Worm (Caenorhabditis elegans): Measurements from ENCODE around the gene T03F6.9.

Gene T03F6.9

ce11 chrIII:13393239-13393638 lies 22.4 kb upstream of the T03F6.9 start, which contains the start of gene dnj-17:
Gene dnj-17, minus strand, starts transcription at chrIII:13393339.
- TF ChIP-seq ces-1 (GFP tag; optimal IDR thresholded peaks at IDR 0.05) (peak; percentile 13), sem-2 (GFP tag; optimal IDR thresholded peaks at IDR 0.05) (no peak), lin-32 (GFP tag; optimal IDR thresholded peaks at IDR 0.05) (no peak), zip-8 (tag; optimal IDR thresholded peaks at IDR 0.05) (no peak), ceh-43 (GFP tag; optimal IDR thresholded peaks at IDR 0.05) (no peak), ceh-83 (GFP tag; optimal IDR thresholded peaks at IDR 0.05) (no peak), nhr-12 (tag; optimal IDR thresholded peaks at IDR 0.05) (no peak)

- TF ChIP-seq ceh-43 (GFP tag; optimal IDR thresholded peaks at IDR 0.05) (no peak), mab-5 (tag; optimal IDR thresholded peaks at IDR 0.05) (no peak), nhr-237 (tag; optimal IDR thresholded peaks at IDR 0.05) (no peak), unc-39 (tag; optimal IDR thresholded peaks at IDR 0.05) (no peak), pha-4 (tag; optimal IDR thresholded peaks at IDR 0.05) (no peak), lin-13 (tag; optimal IDR thresholded peaks at IDR 0.05) (no peak), zip-8 (tag; optimal IDR thresholded peaks at IDR 0.05) (no peak), unc-62 (GFP tag; optimal IDR thresholded peaks at IDR 0.05) (no peak), M03D4.4 (tag; optimal IDR thresholded peaks at IDR 0.05) (no peak)
These were observed 19.9 kb upstream of the T03F6.9 start for ce11 chrIII:13390789-13391188.

ce11 chrIII:13389078-13389477 lies 18.2 kb upstream of the T03F6.9 start, which contains the start of gene T03F6.3:
Gene T03F6.3, plus strand, starts transcription at chrIII:13389395.
- TF ChIP-seq nhr-12 (tag; optimal IDR thresholded peaks at IDR 0.05) (no peak), drap-1 (GFP tag; optimal IDR thresholded peaks at IDR 0.05) (no peak), M03D4.4 (tag; optimal IDR thresholded peaks at IDR 0.05) (no peak), ham-2 (GFP tag; optimal IDR thresholded peaks at IDR 0.05) (no peak), mls-2 (tag; optimal IDR thresholded peaks at IDR 0.05) (no peak), ces-1 (GFP tag; optimal IDR thresholded peaks at IDR 0.05) (no peak), ceh-83 (GFP tag; optimal IDR thresholded peaks at IDR 0.05) (no peak), ceh-39 (tag; optimal IDR thresholded peaks at IDR 0.05) (no peak), snpc-4 (tag; optimal IDR thresholded peaks at IDR 0.05) (no peak), lin-32 (GFP tag; optimal IDR thresholded peaks at IDR 0.05) (no peak), sptf-1 (tag; optimal IDR thresholded peaks at IDR 0.05) (no peak), ztf-11 (tag; optimal IDR thresholded peaks at IDR 0.05) (no peak), elt-3 (tag; optimal IDR thresholded peaks at IDR 0.05) (no peak), nhr-28 (tag; optimal IDR thresholded peaks at IDR 0.05) (no peak), sem-2 (GFP tag; optimal IDR thresholded peaks at IDR 0.05) (no peak), nhr-2 (tag; optimal IDR thresholded peaks at IDR 0.05) (no peak), hlh-1 (tag; optimal IDR thresholded peaks at IDR 0.05) (no peak), elt-1 (tag; optimal IDR thresholded peaks at IDR 0.05; ENCODE audit: borderline replicate concordance, insufficient read depth) (no peak), ceh-43 (GFP tag; optimal IDR thresholded peaks at IDR 0.05) (no peak)

- TF ChIP-seq hlh-1 (tag; optimal IDR thresholded peaks at IDR 0.05), result no peak
- TF ChIP-seq nhr-12 (tag; optimal IDR thresholded peaks at IDR 0.05), result no peak
- no peak for TF ChIP-seq unc-120 (tag; optimal IDR thresholded peaks at IDR 0.05; ENCODE audit: poor library complexity, severe bottlenecking)
- TF ChIP-seq ceh-43 (GFP tag; optimal IDR thresholded peaks at IDR 0.05), result no peak
These were observed 17.7 kb upstream of the T03F6.9 start for ce11 chrIII:13388621-13389020.

DNA sequence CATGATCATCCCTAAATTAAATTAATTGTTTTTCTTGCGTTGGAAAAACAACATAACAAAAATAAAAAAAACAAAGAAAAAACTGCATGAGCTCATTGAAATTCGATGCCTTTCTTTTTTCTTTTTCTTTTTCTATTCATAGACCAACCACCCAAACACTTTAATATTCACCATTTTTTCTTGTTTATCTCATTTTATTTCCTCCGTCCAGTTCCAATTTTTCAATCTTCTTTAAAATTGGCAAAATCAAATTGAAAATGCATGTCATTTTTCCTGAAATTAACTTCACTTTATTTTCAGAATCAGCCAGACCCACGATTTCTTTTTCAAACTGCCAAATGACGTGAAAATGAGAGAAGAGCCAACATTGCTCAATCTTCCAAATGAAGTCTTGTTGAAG lies 15.0 kb upstream of the T03F6.9 start, which contains the start of gene T03F6.4:
Gene T03F6.4 (plus strand): TSS at position 301 of the 400 bp plus-strand sequence.
- no peak for TF ChIP-seq ceh-39 (tag; optimal IDR thresholded peaks at IDR 0.05)
- no peak for TF ChIP-seq nhr-12 (tag; optimal IDR thresholded peaks at IDR 0.05)
- TF ChIP-seq elt-3 (tag; optimal IDR thresholded peaks at IDR 0.05), result no peak
- TF ChIP-seq ceh-83 (GFP tag; optimal IDR thresholded peaks at IDR 0.05), result no peak
- no peak for TF ChIP-seq zip-8 (tag; optimal IDR thresholded peaks at IDR 0.05)
- TF ChIP-seq unc-62 (GFP tag; optimal IDR thresholded peaks at IDR 0.05), result no peak
- TF ChIP-seq unc-120 (tag; optimal IDR thresholded peaks at IDR 0.05; ENCODE audit: poor library complexity, severe bottlenecking), result no peak
- TF ChIP-seq elt-1 (tag; optimal IDR thresholded peaks at IDR 0.05; ENCODE audit: borderline replicate concordance, insufficient read depth), result no peak
- no peak for TF ChIP-seq pha-4 (tag; optimal IDR thresholded peaks at IDR 0.05)
- no peak for TF ChIP-seq ces-1 (GFP tag; optimal IDR thresholded peaks at IDR 0.05)

DNA sequence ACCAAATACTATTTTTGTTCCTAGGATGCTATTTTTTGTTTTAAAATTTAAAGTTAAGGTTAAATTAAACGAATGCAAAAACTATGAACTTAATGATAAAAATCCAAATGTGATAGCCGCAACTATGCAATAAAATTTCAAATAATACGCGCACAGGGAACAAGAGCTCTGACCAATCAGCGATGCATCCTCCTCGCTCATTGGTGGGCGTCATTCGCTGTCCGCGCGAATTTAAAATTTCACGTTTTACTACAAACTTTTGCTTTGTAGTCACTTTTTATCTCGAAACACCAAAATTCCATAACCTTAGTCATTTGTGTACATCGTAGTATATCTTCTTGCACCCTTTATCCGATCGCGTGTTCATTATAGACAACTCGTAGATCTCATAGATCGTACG lies 12.3 kb upstream of the T03F6.9 start:
- TF ChIP-seq flh-1 (GFP tag; optimal IDR thresholded peaks at IDR 0.05) (no peak), cnd-1 (tag; optimal IDR thresholded peaks at IDR 0.05) (no peak), tbx-8 (GFP tag; optimal IDR thresholded peaks at IDR 0.05) (no peak), sem-2 (GFP tag; optimal IDR thresholded peaks at IDR 0.05) (no peak), M03D4.4 (tag; optimal IDR thresholded peaks at IDR 0.05) (no peak), drap-1 (GFP tag; optimal IDR thresholded peaks at IDR 0.05) (no peak), hlh-1 (tag; optimal IDR thresholded peaks at IDR 0.05) (no peak), nhr-2 (tag; optimal IDR thresholded peaks at IDR 0.05) (no peak), lin-32 (GFP tag; optimal IDR thresholded peaks at IDR 0.05) (no peak), unc-62 (GFP tag; optimal IDR thresholded peaks at IDR 0.05) (no peak), ztf-11 (tag; optimal IDR thresholded peaks at IDR 0.05) (no peak), unc-120 (tag; optimal IDR thresholded peaks at IDR 0.05; ENCODE audit: poor library complexity, severe bottlenecking) (no peak), zip-8 (tag; optimal IDR thresholded peaks at IDR 0.05) (no peak), elt-3 (tag; optimal IDR thresholded peaks at IDR 0.05) (no peak), pha-4 (tag; optimal IDR thresholded peaks at IDR 0.05) (no peak)

Measured in whole organism, mixed stage, embryonic.